Worm (Caenorhabditis elegans) whole organism, L2 larva: ENCODE results near the gene dhcr-24.

Source experiments
- aly-2 ChIP-seq: fragments of 150-350 bp; optimal IDR thresholded peaks from 2 replicates; lab custom pipeline; 2014; ENCODE audit warnings: missing biosample characterization, missing genetic modification characterization
- elt-1 ChIP-seq: fragments of 150-350 bp; optimal IDR thresholded peaks from 2 replicates; lab custom pipeline; 2014; ENCODE audit warnings: missing biosample characterization, missing genetic modification characterization
- lsy-2 ChIP-seq, 2 experiments: fragments of 150-350 bp in 1 of 2; sonication (generic microtip) in 1 of 2; optimal IDR thresholded peaks; 2 replicates each; lab custom pipeline; 2014 to 2017; ENCODE audit warnings: missing biosample characterization in 2 of 2, missing genetic modification characterization in 2 of 2
- nhr-12 ChIP-seq: fragments of 150-350 bp; optimal IDR thresholded peaks from 2 replicates; lab custom pipeline; 2014; ENCODE audit warnings: missing biosample characterization, missing genetic modification characterization
- nhr-21 ChIP-seq: fragments of 150-350 bp; optimal IDR thresholded peaks from 2 replicates; lab custom pipeline; 2014; ENCODE audit warnings: missing biosample characterization, missing genetic modification characterization
- nhr-237 ChIP-seq: fragments of 150-350 bp; optimal IDR thresholded peaks from 2 replicates; lab custom pipeline; 2014; ENCODE audit warnings: missing biosample characterization, missing genetic modification characterization
- peb-1 ChIP-seq: fragments of 150-350 bp; optimal IDR thresholded peaks from 2 replicates; lab custom pipeline; 2014; ENCODE audit warnings: missing biosample characterization, missing genetic modification characterization
- snpc-4 ChIP-seq: fragments of 150-350 bp; optimal IDR thresholded peaks from 2 replicates; lab custom pipeline; 2014; ENCODE audit warnings: missing biosample characterization, missing genetic modification characterization
- unc-39 ChIP-seq: fragments of 150-350 bp; optimal IDR thresholded peaks from 2 replicates; lab custom pipeline; 2014; ENCODE audit warnings: missing biosample characterization, missing genetic modification characterization
- zag-1 ChIP-seq: fragments of 150-350 bp; optimal IDR thresholded peaks from 2 replicates; lab custom pipeline; 2014; ENCODE audit warnings: missing biosample characterization, missing genetic modification characterization
- ztf-11 ChIP-seq: sonication (generic microtip); optimal IDR thresholded peaks from 2 replicates; lab custom pipeline; 2017; ENCODE audit warnings: missing biosample characterization, missing genetic modification characterization

- no peak for TF ChIP-seq aly-2 (tag; lab: Kevin White, UChicago)
- no peak for TF ChIP-seq zag-1 (tag; lab: Kevin White, UChicago)
- TF ChIP-seq peb-1 (tag; lab: Kevin White, UChicago) = no peak
- TF ChIP-seq nhr-12 (tag; lab: Kevin White, UChicago) = no peak
- TF ChIP-seq unc-39 (tag; lab: Kevin White, UChicago) = no peak
- TF ChIP-seq lsy-2 (tag; optimal IDR thresholded peaks at IDR 0.05; lab: Kevin White, UChicago) = no peak
- TF ChIP-seq nhr-237 (tag; lab: Kevin White, UChicago) = no peak
- TF ChIP-seq ztf-11 = no peak
- TF ChIP-seq nhr-21 = no peak
- no peak for TF ChIP-seq elt-1 (tag; lab: Kevin White, UChicago)
- TF ChIP-seq snpc-4 (tag; lab: Kevin White, UChicago) = no peak
These were observed 18.1 kb upstream of the dhcr-24 start for ce11 chrX:2581828-2582589.
